Worm (Caenorhabditis elegans) whole organism, mixed stage, embryonic: ENCODE data around the gene suex-2.
A peak's percentile ranks its signal among the peaks of the same experiment; 100 is the strongest.

Experiments
- M03D4.4 ChIP-seq: sonication (generic microtip); optimal IDR thresholded peaks from 2 replicates; lab custom pipeline; 2017; ENCODE audit warnings: mild to moderate bottlenecking, missing genetic modification characterization, missing compliant biosample characterization
- bed-3 ChIP-seq: fragments of 200-800 bp; sonication (Bioruptor generic); optimal IDR thresholded peaks from 3 replicates; lab custom pipeline; 2018; ENCODE audit warnings: mild to moderate bottlenecking, missing genetic modification characterization, moderate library complexity, missing compliant biosample characterization
- blmp-1 ChIP-seq: fragments of 150-350 bp; optimal IDR thresholded peaks from 2 replicates; lab custom pipeline; 2014; ENCODE audit warnings: missing biosample characterization, missing genetic modification characterization
- ceh-39 ChIP-seq: fragments of 150-350 bp; optimal IDR thresholded peaks from 2 replicates; lab custom pipeline; 2014; ENCODE audit warnings: missing biosample characterization, missing genetic modification characterization
- ceh-43 ChIP-seq: fragments of 200-800 bp; sonication (Bioruptor generic); optimal IDR thresholded peaks from 2 replicates; lab custom pipeline; 2018; ENCODE audit warnings: mild to moderate bottlenecking, missing genetic modification characterization, moderate library complexity, missing compliant biosample characterization
- ceh-83 ChIP-seq: fragments of 200-800 bp; sonication (Bioruptor generic); optimal IDR thresholded peaks from 2 replicates; lab custom pipeline; 2018; ENCODE audit warnings: mild to moderate bottlenecking, missing genetic modification characterization, missing compliant biosample characterization
- ces-1 ChIP-seq: fragments of 150-350 bp; optimal IDR thresholded peaks from 2 replicates; lab custom pipeline; 2014; ENCODE audit warnings: missing biosample characterization, missing genetic modification reagents, missing genetic modification characterization
- cnd-1 ChIP-seq: fragments of 200-800 bp; sonication (Bioruptor generic); optimal IDR thresholded peaks from 2 replicates; lab custom pipeline; 2018; ENCODE audit warnings: mild to moderate bottlenecking, missing genetic modification characterization, missing compliant biosample characterization
- drap-1 ChIP-seq: fragments of 200-800 bp; sonication (Bioruptor generic); optimal IDR thresholded peaks from 3 replicates; lab custom pipeline; 2018; ENCODE audit warnings: mild to moderate bottlenecking, missing genetic modification characterization, missing compliant biosample characterization
- elt-1 ChIP-seq: sonication (generic microtip); optimal IDR thresholded peaks from 2 replicates; lab custom pipeline; 2017; ENCODE audit warnings: missing genetic modification characterization, mild to moderate bottlenecking, missing compliant biosample characterization, antibody characterized with exemption, moderate library complexity, borderline replicate concordance; ENCODE audit not compliant: insufficient read depth
- elt-3 ChIP-seq: fragments of 150-350 bp; optimal IDR thresholded peaks from 2 replicates; lab custom pipeline; 2014; ENCODE audit warnings: missing biosample characterization, missing genetic modification characterization
- flh-1 ChIP-seq: fragments of 200-800 bp; sonication (Bioruptor generic); optimal IDR thresholded peaks from 2 replicates; lab custom pipeline; 2018; ENCODE audit warnings: mild to moderate bottlenecking, missing genetic modification characterization, moderate library complexity, missing compliant biosample characterization
- ham-2 ChIP-seq: fragments of 200-800 bp; sonication (Bioruptor generic); optimal IDR thresholded peaks from 2 replicates; lab custom pipeline; 2018; ENCODE audit warnings: mild to moderate bottlenecking, missing genetic modification characterization, missing compliant biosample characterization
- hlh-1 ChIP-seq: fragments of 150-350 bp; optimal IDR thresholded peaks from 2 replicates; lab custom pipeline; 2014; ENCODE audit warnings: missing biosample characterization, missing genetic modification reagents, missing genetic modification characterization
- lin-13 ChIP-seq: fragments of 150-350 bp; optimal IDR thresholded peaks from 2 replicates; lab custom pipeline; 2014; ENCODE audit warnings: missing biosample characterization, missing genetic modification characterization
- lin-32 ChIP-seq: fragments of 200-800 bp; sonication (Bioruptor generic); optimal IDR thresholded peaks from 2 replicates; lab custom pipeline; 2018; ENCODE audit warnings: mild to moderate bottlenecking, missing genetic modification characterization, missing compliant biosample characterization
- lsy-2 ChIP-seq: fragments of 150-350 bp; optimal IDR thresholded peaks from 2 replicates; lab custom pipeline; 2014; ENCODE audit warnings: missing biosample characterization, missing genetic modification characterization
- mab-5 ChIP-seq: fragments of 150-350 bp; optimal IDR thresholded peaks from 2 replicates; lab custom pipeline; 2014; ENCODE audit warnings: missing biosample characterization, missing genetic modification characterization
- mep-1 ChIP-seq: fragments of 150-350 bp; optimal IDR thresholded peaks from 2 replicates; lab custom pipeline; 2017; ENCODE audit warnings: missing biosample characterization, missing genetic modification reagents, missing genetic modification characterization, inconsistent platforms
- mls-2 ChIP-seq: sonication (generic microtip); optimal IDR thresholded peaks from 2 replicates; lab custom pipeline; 2016; ENCODE audit warnings: mild to moderate bottlenecking, missing genetic modification characterization, moderate library complexity, missing compliant biosample characterization
- nhr-12 ChIP-seq: fragments of 150-350 bp; optimal IDR thresholded peaks from 2 replicates; lab custom pipeline; 2014; ENCODE audit warnings: missing biosample characterization, missing genetic modification characterization
- nhr-2 ChIP-seq: fragments of 150-350 bp; optimal IDR thresholded peaks from 2 replicates; lab custom pipeline; 2014; ENCODE audit warnings: missing biosample characterization, missing genetic modification characterization
- nhr-237 ChIP-seq: fragments of 150-350 bp; optimal IDR thresholded peaks from 2 replicates; lab custom pipeline; 2014; ENCODE audit warnings: missing biosample characterization, missing genetic modification characterization
- nhr-28 ChIP-seq: fragments of 150-350 bp; optimal IDR thresholded peaks from 2 replicates; lab custom pipeline; 2014; ENCODE audit warnings: missing biosample characterization, missing genetic modification characterization
- nhr-76 ChIP-seq: sonication (generic microtip); optimal IDR thresholded peaks from 2 replicates; lab custom pipeline; 2017; ENCODE audit warnings: missing biosample characterization, missing genetic modification characterization
- pha-4 ChIP-seq: fragments of 150-350 bp; optimal IDR thresholded peaks from 2 replicates; lab custom pipeline; 2018; ENCODE audit warnings: missing biosample characterization, missing genetic modification reagents, missing genetic modification characterization
- sem-2 ChIP-seq: fragments of 200-800 bp; sonication (Bioruptor generic); optimal IDR thresholded peaks from 2 replicates; lab custom pipeline; 2018; ENCODE audit warnings: mild to moderate bottlenecking, missing genetic modification characterization, missing compliant biosample characterization
- snpc-4 ChIP-seq: fragments of 150-350 bp; optimal IDR thresholded peaks from 2 replicates; lab custom pipeline; 2014; ENCODE audit warnings: missing biosample characterization, missing genetic modification characterization
- sptf-1 ChIP-seq: sonication (generic microtip); optimal IDR thresholded peaks from 2 replicates; lab custom pipeline; 2017; ENCODE audit warnings: mild to moderate bottlenecking, missing genetic modification characterization, moderate library complexity, missing compliant biosample characterization
- tbx-8 ChIP-seq: fragments of 200-800 bp; sonication (Bioruptor generic); optimal IDR thresholded peaks from 2 replicates; lab custom pipeline; 2018; ENCODE audit warnings: mild to moderate bottlenecking, missing genetic modification characterization, moderate library complexity, missing compliant biosample characterization
- unc-120 ChIP-seq: sonication (generic microtip); optimal IDR thresholded peaks from 2 replicates; lab custom pipeline; 2017; ENCODE audit warnings: missing genetic modification characterization, missing compliant biosample characterization; ENCODE audit not compliant: poor library complexity, severe bottlenecking
- unc-39 ChIP-seq: fragments of 150-350 bp; optimal IDR thresholded peaks from 2 replicates; lab custom pipeline; 2014; ENCODE audit warnings: missing biosample characterization, missing genetic modification characterization
- unc-62 ChIP-seq: fragments of 150-350 bp; optimal IDR thresholded peaks from 2 replicates; lab custom pipeline; 2014; ENCODE audit warnings: missing biosample characterization, missing genetic modification reagents, missing genetic modification characterization
- zip-8 ChIP-seq: fragments of 150-350 bp; optimal IDR thresholded peaks from 2 replicates; lab custom pipeline; 2014; ENCODE audit warnings: missing biosample characterization, missing genetic modification characterization
- ztf-11 ChIP-seq: fragments of 150-350 bp; optimal IDR thresholded peaks from 2 replicates; lab custom pipeline; 2014; ENCODE audit warnings: missing biosample characterization, missing genetic modification characterization

The suex-2 gene

ce11 chrIV:8923381-8923780, 44.7 kb upstream of the suex-2 start:
- TF ChIP-seq ham-2 (GFP tag; lab: Kevin White, UChicago) (no peak), ceh-39 (no peak), unc-120 (tag; lab: Kevin White, UChicago) (no peak), bed-3 (no peak), lin-32 (GFP tag; lab: Kevin White, UChicago) (no peak), zip-8 (tag; lab: Kevin White, UChicago) (no peak), hlh-1 (tag; lab: Kevin White, UChicago) (no peak)

- no peak for TF ChIP-seq ham-2 (GFP tag; lab: Kevin White, UChicago)
- no peak for TF ChIP-seq nhr-2 (tag; lab: Kevin White, UChicago)
- TF ChIP-seq ces-1 (GFP tag; lab: Kevin White, UChicago): no peak
- no peak for TF ChIP-seq lsy-2 (tag; lab: Kevin White, UChicago)
- no peak for TF ChIP-seq sptf-1 (tag; lab: Kevin White, UChicago)
These were observed 44.0 kb upstream of the suex-2 start for ce11 chrIV:8924126-8924525.

- TF ChIP-seq nhr-237 (tag; lab: Kevin White, UChicago): no peak
- peak; percentile 30 for TF ChIP-seq ceh-39
- peak; percentile 12 for TF ChIP-seq lsy-2 (tag; lab: Kevin White, UChicago)
- TF ChIP-seq ces-1 (GFP tag; lab: Kevin White, UChicago): peak; percentile 53
- TF ChIP-seq, all 35 proteins: peak for 3
These were observed 42.1 kb upstream of the suex-2 start, which contains the start of the genes D1046.2 and cfim-2 for ce11 chrIV:8925990-8926389. TSS of gene D1046.2 (minus strand) at chrIV:8926067. TSS of gene cfim-2 (plus strand) at chrIV:8926324.

ce11 chrIV:8926511-8926910, 41.6 kb upstream of the suex-2 start:
- TF ChIP-seq elt-1 (no peak), mep-1 (tag; lab: Kevin White, UChicago) (no peak), lin-13 (no peak), unc-120 (tag; lab: Kevin White, UChicago) (no peak), ces-1 (GFP tag; lab: Kevin White, UChicago) (no peak), lin-32 (GFP tag; lab: Kevin White, UChicago) (no peak), sptf-1 (tag; lab: Kevin White, UChicago) (no peak), M03D4.4 (tag; lab: Kevin White, UChicago) (no peak), nhr-12 (tag; lab: Kevin White, UChicago) (no peak), hlh-1 (tag; lab: Kevin White, UChicago) (no peak), unc-39 (no peak), unc-62 (GFP tag; lab: Kevin White, UChicago) (no peak), bed-3 (no peak), ceh-43 (GFP tag; lab: Kevin White, UChicago) (no peak), snpc-4 (tag; lab: Kevin White, UChicago) (no peak), sem-2 (GFP tag; lab: Kevin White, UChicago) (no peak)

- TF ChIP-seq unc-120 (tag; lab: Kevin White, UChicago) (peak; percentile 92), unc-39 (no peak), nhr-2 (tag; lab: Kevin White, UChicago) (peak; percentile 10), nhr-237 (tag; lab: Kevin White, UChicago) (peak; percentile 57), ham-2 (GFP tag; lab: Kevin White, UChicago) (peak; percentile 96), cnd-1 (peak; percentile 98), ceh-83 (GFP tag; lab: Kevin White, UChicago) (peak; percentile 98), pha-4 (tag; lab: Kevin White, UChicago) (peak; percentile 68), elt-1 (no peak), nhr-76 (tag; lab: Kevin White, UChicago) (peak; percentile 28), tbx-8 (peak; percentile 94), unc-62 (GFP tag; lab: Kevin White, UChicago) (peak; percentile 84), lin-32 (GFP tag; lab: Kevin White, UChicago) (peak; percentile 96), nhr-12 (tag; lab: Kevin White, UChicago) (no peak), M03D4.4 (tag; lab: Kevin White, UChicago) (peak; percentile 97), sptf-1 (tag; lab: Kevin White, UChicago) (peak; percentile 99), mls-2 (tag; lab: Kevin White, UChicago) (peak; percentile 98), zip-8 (tag; lab: Kevin White, UChicago) (no peak), blmp-1 (no peak), ceh-43 (GFP tag; lab: Kevin White, UChicago) (peak; percentile 97), ztf-11 (peak; percentile 62), hlh-1 (tag; lab: Kevin White, UChicago) (peak; percentile 74), ces-1 (GFP tag; lab: Kevin White, UChicago) (peak; percentile 4), mab-5 (tag; lab: Kevin White, UChicago) (peak; percentile 34), lsy-2 (tag; lab: Kevin White, UChicago) (peak; percentile 43), mep-1 (tag; lab: Kevin White, UChicago) (peak; percentile 58), flh-1 (GFP tag; lab: Kevin White, UChicago) (peak; percentile 95), nhr-28 (tag; lab: Kevin White, UChicago) (peak; percentile 58), bed-3 (peak; percentile 94), sem-2 (GFP tag; lab: Kevin White, UChicago) (peak; percentile 96), ceh-39 (no peak), drap-1 (peak; percentile 97), snpc-4 (tag; lab: Kevin White, UChicago) (no peak), elt-3 (peak; percentile 64), lin-13 (peak; percentile 59)
These were observed 41.0 kb upstream of the suex-2 start for ce11 chrIV:8927093-8927492.
